Worm (Caenorhabditis elegans): Measurements from ENCODE around the gene osm-11.

ce11 chrX:17379675-17380074 lies 41.7 kb downstream of the osm-11 start, which contains the start of gene F10D7.10:
- TF ChIP-seq ama-1 (optimal IDR thresholded peaks at IDR 0.05) (no peak), tbx-11 (GFP tag; IDR thresholded peaks at IDR 0.05) (no peak)
